Worm (Caenorhabditis elegans) whole organism, dauer: ENCODE data around the gene dpf-4.

ENCODE experiments used
- unc-62 ChIP-seq: sonication (generic microtip); optimal IDR thresholded peaks from 2 replicates; lab custom pipeline; 2017; ENCODE audit warnings: missing biosample characterization, missing genetic modification reagents, missing genetic modification characterization

Gene dpf-4

DNA sequence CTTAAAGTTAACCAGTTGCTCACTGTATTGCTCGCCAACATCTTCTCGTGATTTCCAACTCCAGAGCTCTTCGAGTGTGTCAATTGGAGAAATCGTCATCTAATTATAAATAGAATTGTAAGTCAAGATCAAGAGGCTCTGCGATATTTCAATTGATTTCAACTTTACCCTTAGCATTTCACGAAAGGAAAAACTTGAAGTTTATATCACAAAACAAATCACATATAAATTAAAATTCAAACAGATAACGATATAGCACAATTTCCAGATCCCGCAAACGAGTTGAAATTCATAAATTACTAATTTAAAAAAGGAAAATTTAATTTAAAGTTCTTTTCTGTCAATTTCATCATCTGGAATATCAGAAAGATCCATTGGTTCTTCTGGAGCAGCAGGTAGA lies 9.3 kb downstream of the dpf-4 start, which contains the start of gene eng-1:
Gene eng-1, minus strand, starts transcription at position 101 of the 400 bp plus-strand sequence.
- TF ChIP-seq unc-62 = no peak

DNA sequence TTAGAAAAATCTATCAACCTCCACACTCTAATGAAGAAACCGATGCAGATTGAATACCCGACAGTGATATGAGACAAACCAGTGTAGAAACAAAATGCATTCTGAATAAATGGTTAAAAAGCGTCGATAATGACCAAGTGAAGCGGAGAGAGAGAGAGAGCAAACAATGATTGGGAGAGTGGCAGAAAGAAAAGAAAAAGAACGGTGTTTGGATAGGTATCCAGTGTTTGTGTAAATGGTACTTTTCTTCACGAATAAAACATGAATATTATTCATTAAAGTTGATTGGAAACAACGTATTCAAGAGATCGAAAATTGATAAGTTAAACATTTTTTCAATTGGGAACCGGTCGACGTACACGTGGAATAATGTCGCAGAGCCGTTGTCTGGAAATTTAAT lies 10.3 kb downstream of the dpf-4 start, which contains the start of gene F01F1.15:
Gene F01F1.15, minus strand, starts transcription at position 101 of the 400 bp plus-strand sequence.
- TF ChIP-seq unc-62 = no peak

DNA sequence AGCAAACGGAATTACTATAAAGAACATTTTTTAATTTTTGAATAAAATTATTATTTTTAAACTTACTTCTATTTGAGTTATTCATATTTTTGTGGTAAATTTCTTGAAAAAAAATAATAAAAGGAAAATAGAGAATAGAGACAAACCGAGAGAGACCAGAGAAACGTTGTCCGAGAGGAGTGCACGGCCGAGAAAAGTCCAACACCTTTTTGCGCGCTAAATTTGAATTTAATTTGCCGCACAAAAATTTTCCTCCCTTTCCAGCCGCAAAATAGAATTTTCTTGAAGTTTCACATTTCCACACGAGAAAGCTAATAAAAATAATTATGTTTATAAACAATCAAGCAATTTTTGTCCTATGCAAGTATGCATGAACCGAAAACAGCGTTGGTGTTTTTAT lies 12.7 kb downstream of the dpf-4 start, which contains the start of the genes F01F1.11 and F01F1.3:
Gene F01F1.11, minus strand, starts transcription at position 118 of the 400 bp plus-strand sequence.
Gene F01F1.3, plus strand, starts transcription at position 179 of the 400 bp plus-strand sequence.
- TF ChIP-seq unc-62 = no peak

DNA sequence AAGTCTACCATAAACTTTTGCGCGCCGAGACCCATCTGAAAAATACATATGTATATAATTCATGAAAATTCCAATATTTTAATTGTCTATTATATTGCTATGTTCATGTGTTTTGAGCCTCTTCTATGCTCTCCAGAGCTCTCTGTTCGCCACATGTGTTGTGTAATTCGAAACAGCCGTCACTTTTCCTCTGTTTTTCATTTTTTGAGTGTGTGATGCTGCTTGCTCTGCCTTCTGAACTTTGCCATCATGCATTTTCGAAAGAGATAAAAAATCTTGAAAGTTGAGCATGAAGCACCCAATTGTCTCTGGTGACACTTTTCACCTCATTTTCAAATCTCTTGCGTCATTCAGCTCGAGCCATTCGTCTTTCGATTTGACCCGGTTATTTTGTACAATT lies 13.2 kb downstream of the dpf-4 start:
- TF ChIP-seq unc-62 = no peak

DNA sequence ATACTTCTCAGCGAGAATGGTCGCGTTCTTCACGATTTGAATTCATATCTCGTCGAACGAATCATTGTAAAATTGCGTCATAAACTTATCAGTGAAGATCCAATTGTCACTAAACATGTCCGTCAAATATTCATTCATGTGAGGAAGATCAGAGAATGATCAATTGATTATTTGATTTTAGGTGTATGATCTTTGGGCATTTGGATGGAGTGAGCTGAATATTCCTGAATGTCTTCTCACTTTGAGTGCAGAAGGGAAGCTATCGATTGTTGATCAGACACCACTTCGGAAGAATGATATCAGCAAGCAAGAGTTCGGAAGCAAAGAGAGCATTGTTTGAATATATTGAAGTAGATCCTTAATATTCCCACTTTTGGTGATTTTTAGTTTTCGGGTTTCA lies 15.2 kb downstream of the dpf-4 start:
- TF ChIP-seq unc-62 = no peak

DNA sequence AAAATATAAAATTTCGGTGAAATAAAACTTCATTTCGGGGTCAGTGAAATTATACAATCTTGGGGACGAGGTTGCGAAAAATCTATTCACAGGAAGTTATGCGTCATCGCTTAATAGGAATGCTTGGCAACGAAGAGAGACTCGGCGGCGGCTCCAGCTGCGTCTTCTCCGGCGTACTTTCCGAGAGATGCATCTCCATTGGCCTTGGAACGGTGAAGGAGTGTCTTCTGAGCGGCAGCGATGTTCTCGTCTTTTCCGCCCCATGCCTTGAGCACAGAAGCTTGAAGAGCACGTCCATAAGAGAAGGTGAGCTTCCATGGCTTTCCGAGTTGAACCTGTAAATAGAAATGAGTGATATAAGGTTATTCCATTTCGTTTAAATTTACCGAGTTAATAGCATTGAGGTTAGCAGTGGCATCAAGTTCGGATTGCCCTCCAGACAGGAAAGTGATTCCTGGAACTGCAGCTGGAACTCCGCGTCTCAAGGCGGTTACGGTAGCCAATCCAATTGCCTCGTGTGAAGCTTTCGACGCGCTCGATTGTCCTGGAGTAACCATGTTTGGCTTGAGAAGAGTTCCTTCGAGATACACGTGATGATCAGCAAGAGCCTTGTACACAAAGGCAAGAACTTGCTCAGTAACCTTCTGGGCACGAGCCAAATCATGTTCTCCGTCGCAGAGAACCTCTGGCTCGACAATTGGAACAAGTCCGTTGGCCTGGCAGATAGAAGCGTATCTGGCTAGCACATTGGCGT lies 15.7 kb downstream of the dpf-4 start:
- no peak for TF ChIP-seq unc-62

DNA sequence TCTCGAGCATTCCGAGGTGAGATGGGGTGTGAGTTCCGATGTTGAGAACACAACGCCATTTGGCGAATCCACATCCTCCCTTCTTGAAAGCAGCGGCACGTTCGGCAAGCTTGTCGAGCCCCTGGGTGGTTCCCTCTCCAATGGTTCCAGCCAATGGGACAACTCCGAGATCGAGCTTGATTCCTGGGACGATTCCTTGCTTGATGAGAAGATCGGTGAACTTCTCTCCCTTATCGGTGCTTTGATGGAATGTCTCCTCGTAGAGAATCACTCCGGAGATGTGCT lies 16.3 kb downstream of the dpf-4 start:
- no peak for TF ChIP-seq unc-62

DNA sequence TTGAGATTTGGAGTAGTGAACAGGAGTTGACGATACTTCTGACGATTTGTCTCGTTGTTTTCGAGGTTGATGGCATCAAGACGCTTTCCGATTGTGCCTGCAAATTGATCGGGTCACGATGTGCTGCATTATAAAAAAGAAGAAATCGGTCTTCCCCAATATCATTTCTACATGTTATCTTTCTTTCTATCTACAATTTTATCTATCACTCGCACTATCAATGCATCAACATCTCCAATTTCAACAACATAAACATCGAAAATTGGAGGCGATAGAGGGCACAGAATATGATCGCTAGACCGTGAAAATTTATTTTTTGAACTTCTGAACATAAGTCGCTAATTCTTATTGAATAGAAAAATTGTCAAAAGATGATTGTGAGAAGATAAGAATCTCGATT lies 16.6 kb downstream of the dpf-4 start:
- TF ChIP-seq unc-62 = no peak

DNA sequence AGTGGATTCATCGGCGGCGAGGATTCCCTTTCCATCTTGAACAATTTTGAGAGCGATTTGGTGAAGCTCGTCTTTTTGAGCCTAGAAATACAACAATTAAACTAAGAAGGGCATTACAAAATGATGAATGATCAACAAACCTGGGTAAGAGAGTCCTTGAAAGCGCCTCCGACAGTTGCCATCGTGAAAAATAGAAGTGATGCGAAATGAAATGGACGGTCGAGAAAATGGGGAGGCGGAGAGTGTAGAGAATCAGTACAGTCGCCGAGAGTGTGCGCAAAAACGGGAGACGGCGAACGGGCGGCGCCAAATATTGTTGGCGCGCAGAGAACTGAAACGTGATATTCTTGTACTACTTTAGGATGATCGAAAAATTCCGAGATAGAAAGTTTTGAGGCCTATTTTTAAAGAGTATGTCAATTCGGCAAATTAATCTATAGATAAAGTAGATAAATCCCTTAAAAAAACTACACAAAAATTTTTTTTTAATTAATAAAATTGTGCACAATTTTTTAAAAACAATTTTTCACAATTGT lies 17.1 kb downstream of the dpf-4 start, which contains the start of gene aldo-2:
Gene aldo-2, minus strand, starts transcription at position 486 of the 536 bp plus-strand sequence.
- no peak for TF ChIP-seq unc-62

DNA sequence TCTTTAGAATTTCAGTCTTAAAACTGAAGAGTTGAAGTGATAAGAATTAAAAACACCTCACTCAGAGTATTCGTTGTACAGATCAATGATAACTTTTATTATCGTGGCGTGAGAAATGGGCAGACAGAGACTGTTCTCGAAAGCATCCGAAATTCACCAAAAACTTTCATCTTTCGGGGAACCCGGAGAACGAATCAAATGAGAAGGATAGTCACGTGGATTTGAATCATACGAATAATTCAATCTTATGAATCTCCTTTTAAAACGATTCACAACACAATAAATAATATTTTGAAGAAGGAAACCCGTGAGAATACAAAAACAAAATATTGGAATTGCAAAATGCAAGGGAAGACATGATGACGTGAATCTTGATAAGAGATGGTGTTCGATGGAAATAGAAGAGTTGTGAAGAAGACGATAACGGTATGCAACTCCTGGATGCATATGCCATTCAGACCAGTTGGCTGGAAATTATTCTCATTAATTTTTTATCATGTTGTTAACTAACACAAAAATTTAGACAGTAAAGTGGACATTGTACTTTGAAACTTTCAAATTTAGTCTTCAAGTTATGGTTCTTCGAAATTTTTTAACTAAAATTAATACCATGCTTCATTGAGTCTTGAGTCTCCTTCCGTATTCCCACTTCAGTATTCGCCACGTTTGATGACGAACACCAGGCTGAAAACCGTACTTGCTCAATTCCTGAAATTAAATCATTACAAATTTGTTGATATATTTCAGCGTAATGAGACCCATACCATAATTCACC lies 17.9 kb downstream of the dpf-4 start:
- TF ChIP-seq unc-62 = no peak

DNA sequence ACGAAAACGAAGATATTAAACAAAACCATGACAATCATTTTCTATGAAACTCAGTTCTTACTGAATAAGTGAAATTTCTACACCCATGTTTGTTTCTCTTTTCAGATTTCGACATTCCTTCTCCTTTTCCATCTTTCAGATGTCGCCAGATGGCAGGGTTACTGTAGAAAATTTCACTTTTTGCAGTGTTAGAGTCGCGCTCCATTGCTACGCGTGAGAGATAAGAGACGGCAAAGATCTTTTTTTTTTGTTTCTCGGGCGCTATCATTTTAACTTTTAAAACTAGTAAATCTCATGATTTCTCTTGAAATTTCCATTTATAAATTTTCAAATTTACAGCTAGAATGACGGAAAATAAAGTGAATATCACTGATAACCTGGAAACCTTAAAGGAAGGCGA lies 19.1 kb downstream of the dpf-4 start, which contains the start of the genes mig-21 and F01F1.2:
Gene mig-21, minus strand, starts transcription at position 166 of the 400 bp plus-strand sequence.
Gene F01F1.2, plus strand, starts transcription at position 340 of the 400 bp plus-strand sequence.
- TF ChIP-seq unc-62 = no peak

DNA sequence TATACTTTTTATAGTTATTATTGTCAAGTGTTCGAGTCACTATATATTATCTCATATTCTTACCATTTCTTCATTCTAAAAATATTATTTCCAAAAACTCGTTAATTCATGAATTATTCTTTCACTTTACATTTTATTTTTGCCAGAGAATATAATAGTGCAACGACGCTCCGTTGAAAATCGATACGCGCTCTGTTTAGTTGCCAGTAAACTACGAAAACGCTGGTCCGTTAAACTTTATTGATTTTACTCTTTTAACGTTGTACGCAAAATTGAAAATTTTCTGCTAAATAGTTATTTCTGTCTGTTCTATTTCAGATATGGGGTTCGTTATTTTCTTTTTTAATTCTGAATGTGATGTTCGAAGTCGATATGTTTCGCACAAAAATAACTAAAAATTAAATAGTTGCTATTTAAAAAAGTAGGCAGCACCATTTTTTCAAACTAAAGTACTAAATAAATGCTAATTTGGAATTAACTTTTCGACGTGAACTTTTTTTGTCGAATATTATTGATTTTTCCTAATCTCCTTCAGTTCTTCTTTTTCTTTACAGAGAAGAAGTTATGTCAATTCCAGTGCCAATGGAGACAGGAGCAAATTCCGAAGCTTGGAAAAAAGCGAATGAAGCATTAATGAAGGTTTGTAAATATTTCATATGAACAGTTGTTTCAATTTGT lies 20.3 kb downstream of the dpf-4 start, which contains the start of gene hpo-10:
Gene hpo-10, plus strand, starts transcription at position 199 of the 678 bp plus-strand sequence.
- TF ChIP-seq unc-62 = no peak

DNA sequence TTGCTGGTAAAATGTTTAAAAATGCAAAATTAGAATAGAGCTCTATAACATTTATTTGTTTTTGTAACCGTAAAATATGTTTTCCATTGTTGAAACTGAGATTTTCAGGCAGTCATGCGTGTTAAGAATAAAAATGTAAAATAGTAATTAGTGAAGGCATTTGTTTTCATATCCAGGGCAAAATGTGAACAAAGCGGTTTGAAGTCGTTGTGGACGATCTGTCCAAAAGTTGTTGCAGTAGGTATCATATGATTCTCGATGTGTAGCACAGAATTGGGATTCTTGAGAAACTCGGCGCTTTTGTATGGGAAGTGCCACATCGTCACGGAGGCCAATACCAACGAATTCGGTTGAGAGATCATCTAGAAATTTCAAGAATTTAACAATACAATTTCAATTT lies 23.2 kb downstream of the dpf-4 start:
- no peak for TF ChIP-seq unc-62

DNA sequence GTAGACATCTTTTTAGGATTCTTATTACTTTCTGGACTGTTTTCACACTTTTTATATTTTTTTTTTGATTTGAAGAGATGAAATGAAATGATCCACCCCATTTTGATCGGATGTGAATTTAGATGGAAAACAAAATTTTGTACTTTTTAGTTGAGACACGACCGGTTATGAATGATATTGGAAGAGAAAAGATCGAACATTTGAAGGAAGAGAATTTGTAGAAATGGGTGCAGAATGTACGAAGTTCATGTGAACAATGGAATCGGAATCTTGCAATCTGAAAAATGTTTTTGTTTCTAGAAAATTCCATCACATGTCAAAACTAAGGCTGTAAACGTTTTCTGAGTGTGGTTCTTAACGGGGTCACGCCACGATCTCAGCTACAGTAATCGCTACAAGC lies 23.7 kb downstream of the dpf-4 start, which contains the start of gene F01F1.14:
Gene F01F1.14, minus strand, starts transcription at position 101 of the 400 bp plus-strand sequence.
- no peak for TF ChIP-seq unc-62

DNA sequence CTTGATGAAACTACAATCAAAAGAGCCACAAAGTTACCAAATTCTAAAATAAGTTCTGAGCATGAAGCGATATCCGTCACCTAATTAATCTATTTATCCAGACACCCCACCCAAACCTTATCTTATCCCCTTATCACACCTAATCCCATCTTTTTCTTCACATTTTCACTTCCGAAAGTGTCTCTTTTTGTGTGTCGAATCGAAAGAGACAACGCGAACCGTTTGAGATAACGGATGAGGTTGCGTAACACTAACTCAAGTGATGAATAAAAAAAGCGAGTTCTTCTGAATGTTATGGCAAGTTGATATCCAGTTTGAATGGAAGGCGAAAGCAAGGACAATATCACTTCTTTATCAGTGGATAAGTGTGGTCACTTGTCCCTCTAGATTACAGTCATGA lies 24.4 kb downstream of the dpf-4 start:
- TF ChIP-seq unc-62 = no peak

DNA sequence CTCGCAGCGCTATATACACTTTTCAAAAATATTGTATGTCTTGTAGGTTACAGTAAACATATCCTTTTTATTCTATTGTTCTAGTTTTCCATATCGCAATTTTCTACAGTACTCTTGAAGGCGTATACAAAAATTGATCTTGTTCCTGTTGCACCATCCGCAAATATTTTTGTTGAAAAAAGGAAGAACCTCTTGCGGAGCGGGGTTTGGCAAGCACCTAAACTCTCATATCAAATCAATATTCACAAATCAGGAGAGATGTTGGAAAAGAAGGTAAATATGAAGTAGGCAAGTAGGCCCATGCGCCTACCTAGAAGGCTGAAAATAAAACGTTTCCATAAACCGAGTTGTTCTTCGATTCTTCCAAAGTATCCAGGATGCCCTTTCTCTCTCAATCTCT lies 24.9 kb downstream of the dpf-4 start, which contains the start of gene C28H8.5:
Gene C28H8.5, plus strand, starts transcription at position 301 of the 400 bp plus-strand sequence.
- TF ChIP-seq unc-62 = no peak
